Fruit fly (Drosophila melanogaster): ENCODE data around the gene IntS4.

The IntS4 gene

DNA sequence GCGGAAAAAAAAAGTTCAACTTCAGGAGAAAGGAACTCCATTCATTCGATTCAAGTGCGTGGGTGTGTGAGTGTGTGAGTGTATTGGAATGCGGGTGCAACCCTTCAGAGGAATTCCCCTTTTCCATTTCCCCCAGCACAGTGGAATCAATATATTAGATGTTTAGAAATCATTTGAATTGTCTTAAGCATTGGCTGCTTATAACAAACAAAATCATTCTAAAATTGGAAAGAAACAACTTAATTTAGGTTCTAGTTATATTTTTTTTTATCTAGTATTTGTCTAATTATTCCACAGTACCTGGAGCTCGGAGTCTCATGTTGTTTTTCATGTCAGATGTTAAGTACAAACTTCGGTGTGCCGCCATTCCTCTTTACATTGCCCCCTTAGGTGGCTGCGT, 19.6 kb downstream of the IntS4 start:
- TF ChIP-seq CG11617 (GFP tag; optimal IDR thresholded peaks at IDR 0.05) (no peak), tj (GFP tag; optimal IDR thresholded peaks at IDR 0.05) (no peak), CG5204 (GFP tag; optimal IDR thresholded peaks at IDR 0.05) (no peak), pad (GFP tag; optimal IDR thresholded peaks at IDR 0.05) (no peak), Clk (GFP tag; optimal IDR thresholded peaks at IDR 0.05) (no peak), kay (GFP tag; ENCODE audit: borderline replicate concordance) (no peak), CG7101 (tag; optimal IDR thresholded peaks at IDR 0.05) (no peak), CG1620 (GFP tag; optimal IDR thresholded peaks at IDR 0.05) (no peak), bab1 (GFP tag; optimal IDR thresholded peaks at IDR 0.05) (no peak), cnc (optimal IDR thresholded peaks at IDR 0.05) (no peak)

DNA sequence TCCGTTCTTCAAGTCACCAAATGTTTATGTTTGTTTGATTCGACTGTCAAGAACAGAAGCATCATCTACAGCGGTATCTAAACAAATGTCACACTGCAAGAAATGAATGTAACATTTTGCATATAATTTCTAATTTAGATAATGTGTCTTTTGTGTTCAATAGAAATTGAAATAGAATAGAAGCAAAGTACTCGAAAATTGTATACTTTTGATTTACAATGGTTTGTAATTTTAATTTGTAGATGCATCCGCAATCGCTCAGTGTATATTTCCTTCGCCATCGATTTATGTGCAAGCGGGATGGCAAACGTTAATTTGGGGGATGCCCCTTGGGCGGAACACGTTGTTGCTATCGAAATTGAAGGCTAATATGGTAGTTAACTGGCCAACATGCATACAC, 20.4 kb downstream of the IntS4 start:
- TF ChIP-seq CG1620 (GFP tag; optimal IDR thresholded peaks at IDR 0.05) (no peak), CG11617 (GFP tag; optimal IDR thresholded peaks at IDR 0.05) (no peak)

DNA sequence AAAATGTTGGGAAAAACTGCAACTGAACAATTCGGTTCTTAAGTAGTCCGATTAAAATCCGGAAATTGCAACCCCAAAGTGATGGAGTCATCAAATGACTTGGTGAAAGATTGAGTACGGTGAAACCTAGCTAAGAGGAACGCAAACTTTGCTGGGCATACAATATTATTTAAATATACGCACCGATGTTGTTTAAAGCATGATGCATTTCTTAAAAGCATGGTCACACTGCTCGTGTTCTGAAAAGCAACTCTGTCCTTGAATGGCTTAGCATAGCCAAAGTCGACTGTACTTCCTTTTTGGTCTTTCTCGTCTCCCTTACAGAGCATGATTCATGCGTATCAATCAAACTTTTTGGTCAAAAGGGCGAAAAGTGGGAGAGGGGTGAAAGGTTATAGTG, 21.9 kb downstream of the IntS4 start:
- TF ChIP-seq Crg-1 (GFP tag; optimal IDR thresholded peaks at IDR 0.05) (no peak), bab1 (GFP tag; optimal IDR thresholded peaks at IDR 0.05) (no peak), CG1620 (GFP tag; optimal IDR thresholded peaks at IDR 0.05) (no peak), kay (GFP tag; ENCODE audit: borderline replicate concordance) (no peak), Hr96 (GFP tag; optimal IDR thresholded peaks at IDR 0.05) (no peak), CG14711 (tag; optimal IDR thresholded peaks at IDR 0.05) (no peak), CG5204 (GFP tag; optimal IDR thresholded peaks at IDR 0.05) (no peak), tj (GFP tag; optimal IDR thresholded peaks at IDR 0.05) (no peak)

DNA sequence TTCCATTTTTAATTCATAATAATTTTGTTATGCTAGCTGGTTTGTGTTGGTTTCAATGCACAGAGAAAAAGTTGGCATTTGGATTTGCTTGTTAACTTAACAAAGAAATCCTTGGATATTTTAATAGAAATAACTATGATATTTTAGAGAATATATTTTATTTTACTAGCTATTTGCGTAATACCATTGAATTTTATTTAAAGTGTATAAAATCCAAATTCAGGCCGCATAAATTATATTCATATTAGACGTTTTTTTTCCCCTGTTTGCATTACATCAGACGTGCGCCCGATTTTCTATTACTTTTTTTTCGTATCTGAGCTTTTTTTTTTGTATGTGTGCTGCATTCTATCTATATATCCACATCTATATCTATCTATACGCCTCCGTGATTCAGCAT, 23.8 kb downstream of the IntS4 start:
- TF ChIP-seq Hr96 (GFP tag; optimal IDR thresholded peaks at IDR 0.05) (no peak), kay (GFP tag; ENCODE audit: borderline replicate concordance) (peak; percentile 62)

DNA sequence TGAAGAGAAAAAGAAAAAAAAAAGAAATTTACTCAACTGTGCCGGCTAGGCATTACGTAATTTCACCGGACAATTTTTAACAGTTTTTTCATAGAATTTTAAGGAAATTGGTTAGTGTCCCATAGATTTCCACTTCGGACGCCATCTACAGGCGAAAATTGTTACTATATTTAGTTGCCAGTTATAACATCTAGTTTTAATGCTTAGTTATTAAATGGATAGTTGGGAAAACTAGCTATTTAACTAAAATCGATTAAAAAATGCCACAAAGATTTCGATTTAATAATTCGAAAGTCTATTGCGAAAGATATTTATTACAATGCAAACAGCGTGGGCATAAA, 24.3 kb downstream of the IntS4 start:
- no peak for TF ChIP-seq CG12768 (GFP tag; optimal IDR thresholded peaks at IDR 0.05)
- TF ChIP-seq cic (GFP tag; optimal IDR thresholded peaks at IDR 0.05) = no peak
- no peak for TF ChIP-seq CG5204 (GFP tag; optimal IDR thresholded peaks at IDR 0.05)
- TF ChIP-seq CG14711 (tag; optimal IDR thresholded peaks at IDR 0.05) = no peak
- no peak for TF ChIP-seq Crg-1 (GFP tag; optimal IDR thresholded peaks at IDR 0.05)
- no peak for TF ChIP-seq tj (GFP tag; optimal IDR thresholded peaks at IDR 0.05)
- no peak for TF ChIP-seq kay (GFP tag; ENCODE audit: borderline replicate concordance)
- no peak for TF ChIP-seq CG7045 (GFP tag; optimal IDR thresholded peaks at IDR 0.05)
- TF ChIP-seq Hr96 (GFP tag; optimal IDR thresholded peaks at IDR 0.05) = no peak
- no peak for TF ChIP-seq ovo (GFP tag; optimal IDR thresholded peaks at IDR 0.05)
- TF ChIP-seq Mnt (GFP tag; optimal IDR thresholded peaks at IDR 0.05) = no peak
- TF ChIP-seq CG1620 (GFP tag; optimal IDR thresholded peaks at IDR 0.05) = no peak
- no peak for TF ChIP-seq bab1 (GFP tag; optimal IDR thresholded peaks at IDR 0.05)
- TF ChIP-seq CG7101 (tag; optimal IDR thresholded peaks at IDR 0.05) = no peak
- TF ChIP-seq Clk (GFP tag; optimal IDR thresholded peaks at IDR 0.05) = no peak
- TF ChIP-seq cnc (optimal IDR thresholded peaks at IDR 0.05) = no peak
- TF ChIP-seq toe (GFP tag; optimal IDR thresholded peaks at IDR 0.05) = no peak
- no peak for TF ChIP-seq pad (GFP tag; optimal IDR thresholded peaks at IDR 0.05)
- no peak for TF ChIP-seq CG11617 (GFP tag; optimal IDR thresholded peaks at IDR 0.05)

DNA sequence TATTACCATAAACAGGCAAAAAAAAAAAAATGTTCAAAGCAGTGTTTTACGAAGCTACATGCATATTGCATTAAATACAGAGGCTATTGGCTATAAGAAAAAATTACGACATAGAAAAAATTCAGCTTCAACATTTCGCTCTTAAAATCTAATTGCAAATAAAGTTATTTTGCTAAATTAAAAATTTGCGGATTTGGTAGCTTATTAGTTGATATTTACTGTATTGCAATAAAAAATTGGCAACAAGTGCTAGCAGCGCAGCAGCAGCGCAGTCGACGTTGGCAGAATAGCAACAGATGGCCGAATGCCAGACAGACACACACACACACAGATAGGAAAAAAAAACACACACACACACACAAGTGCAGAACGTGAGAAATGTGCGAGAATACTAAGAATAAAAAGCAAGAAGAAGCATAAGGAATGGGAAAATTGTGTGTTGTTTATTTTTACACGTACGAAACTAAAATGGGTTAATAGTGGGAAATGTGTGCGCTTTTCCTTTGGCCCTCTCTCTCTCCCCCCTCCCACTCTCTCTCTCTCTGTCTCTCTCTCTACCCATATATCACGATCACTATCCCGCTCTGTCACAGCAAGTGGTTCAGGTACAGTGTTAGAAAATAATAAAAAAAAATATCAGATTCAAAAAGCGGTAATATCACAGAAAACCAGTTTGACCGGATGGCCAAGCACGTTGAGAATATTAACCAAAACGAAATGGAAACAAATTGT, 24.8 kb downstream of the IntS4 start:
- TF ChIP-seq Mnt (GFP tag; optimal IDR thresholded peaks at IDR 0.05) (no peak), CG1620 (GFP tag; optimal IDR thresholded peaks at IDR 0.05) (peak; percentile 39), ovo (GFP tag; optimal IDR thresholded peaks at IDR 0.05) (no peak), toe (GFP tag; optimal IDR thresholded peaks at IDR 0.05) (peak; percentile 26), kay (GFP tag; ENCODE audit: borderline replicate concordance) (peak; percentile 41), Clk (GFP tag; optimal IDR thresholded peaks at IDR 0.05) (peak; percentile 35), Crg-1 (GFP tag; optimal IDR thresholded peaks at IDR 0.05) (peak; percentile 66), CG7045 (GFP tag; optimal IDR thresholded peaks at IDR 0.05) (peak; percentile 58), CG11617 (GFP tag; optimal IDR thresholded peaks at IDR 0.05) (peak; percentile 59), tj (GFP tag; optimal IDR thresholded peaks at IDR 0.05) (no peak), CG12768 (GFP tag; optimal IDR thresholded peaks at IDR 0.05) (peak; percentile 28), Hr96 (GFP tag; optimal IDR thresholded peaks at IDR 0.05) (no peak), CG33017 (tag; optimal IDR thresholded peaks at IDR 0.05) (peak; percentile 65), bab1 (GFP tag; optimal IDR thresholded peaks at IDR 0.05) (peak; percentile 86), cic (GFP tag; optimal IDR thresholded peaks at IDR 0.05) (no peak), pad (GFP tag; optimal IDR thresholded peaks at IDR 0.05) (peak; percentile 39), CG5204 (GFP tag; optimal IDR thresholded peaks at IDR 0.05) (peak; percentile 53), CG14711 (tag; optimal IDR thresholded peaks at IDR 0.05) (peak; percentile 70), cnc (optimal IDR thresholded peaks at IDR 0.05) (no peak), CG7101 (tag; optimal IDR thresholded peaks at IDR 0.05) (peak; percentile 90)

DNA sequence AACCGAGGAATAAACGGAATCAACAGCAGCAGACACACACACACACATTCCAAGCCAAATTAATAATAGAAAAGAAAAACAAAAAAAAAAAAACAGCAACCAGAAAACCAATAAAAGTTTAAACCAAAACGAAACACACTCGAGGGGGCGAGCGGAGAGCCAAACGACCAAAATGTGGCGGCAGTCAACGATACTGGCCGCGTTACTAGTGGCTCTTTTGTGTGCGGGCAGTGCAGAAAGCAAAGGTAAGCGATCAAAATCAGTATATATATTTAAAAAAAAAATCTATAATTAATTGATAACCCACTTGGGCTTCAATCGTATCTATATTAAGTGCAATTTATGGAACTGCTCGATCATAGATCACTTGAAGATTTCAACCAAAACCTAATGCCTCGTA, 26.8 kb downstream of the IntS4 start:
- peak; percentile 75 for TF ChIP-seq kay (GFP tag; ENCODE audit: borderline replicate concordance)
- TF ChIP-seq CG7045 (GFP tag; optimal IDR thresholded peaks at IDR 0.05) = no peak
- TF ChIP-seq tj (GFP tag; optimal IDR thresholded peaks at IDR 0.05) = no peak
- TF ChIP-seq bab1 (GFP tag; optimal IDR thresholded peaks at IDR 0.05) = no peak
- TF ChIP-seq cic (GFP tag; optimal IDR thresholded peaks at IDR 0.05) = no peak
- no peak for TF ChIP-seq ovo (GFP tag; optimal IDR thresholded peaks at IDR 0.05)

All from whole organism, adult.